Worm (Caenorhabditis elegans): Measurements from ENCODE around the gene ints-2.

The ints-2 gene

ce11 chrV:14175216-14175615, 10.3 kb upstream of the ints-2 start, which contains the start of gene cest-2.2:
Gene cest-2.2 (minus strand): TSS chrV:14175355.
- peak; percentile 55 for TF ChIP-seq elt-2 (tag; optimal IDR thresholded peaks at IDR 0.05)
- no peak for TF ChIP-seq zip-5 (tag; optimal IDR thresholded peaks at IDR 0.05)

- TF ChIP-seq C38D4.7 (GFP tag; optimal IDR thresholded peaks at IDR 0.05), result no peak
- TF ChIP-seq ceh-22 (tag; optimal IDR thresholded peaks at IDR 0.05), result no peak
- TF ChIP-seq hlh-15 (tag; optimal IDR thresholded peaks at IDR 0.05), result no peak
- no peak for TF ChIP-seq elt-2 (tag; optimal IDR thresholded peaks at IDR 0.05)
- no peak for TF ChIP-seq pros-1 (tag; optimal IDR thresholded peaks at IDR 0.05)
- TF ChIP-seq sox-4 (tag; optimal IDR thresholded peaks at IDR 0.05), result no peak
- no peak for TF ChIP-seq ceh-34 (tag; optimal IDR thresholded peaks at IDR 0.05)
- TF ChIP-seq tbx-7 (tag; optimal IDR thresholded peaks at IDR 0.05), result no peak
Observed at ce11 chrV:14176572-14176971, 8.9 kb upstream of the ints-2 start.

- peak; percentile 57 for TF ChIP-seq pros-1 (tag; optimal IDR thresholded peaks at IDR 0.05)
- TF ChIP-seq ref-2 (tag; optimal IDR thresholded peaks at IDR 0.05), result peak; percentile 37
- peak; percentile 45 for TF ChIP-seq nfya-1 (tag; optimal IDR thresholded peaks at IDR 0.05)
- peak; percentile 43 for TF ChIP-seq unc-55 (GFP tag; optimal IDR thresholded peaks at IDR 0.05)
- no peak for TF ChIP-seq unc-3 (GFP tag; conservative IDR thresholded peaks at IDR 0.05)
- TF ChIP-seq unc-3 (tag; optimal IDR thresholded peaks at IDR 0.05), result no peak
Observed at ce11 chrV:14177657-14178129, 7.8 kb upstream of the ints-2 start, which contains the start of gene ceh-74. Gene ceh-74 (plus strand): TSS chrV:14178079.

ce11 chrV:14179947-14180346, 5.5 kb upstream of the ints-2 start, which contains the start of gene ZC376.8:
Gene ZC376.8 (plus strand): TSS chrV:14180247.
- TF ChIP-seq elt-4 (tag; optimal IDR thresholded peaks at IDR 0.05) (no peak), dve-1 (tag; optimal IDR thresholded peaks at IDR 0.05) (no peak), zip-5 (tag; optimal IDR thresholded peaks at IDR 0.05) (no peak), pqm-1 (tag; optimal IDR thresholded peaks at IDR 0.05) (no peak), hlh-30 (tag; optimal IDR thresholded peaks at IDR 0.05; ENCODE audit: insufficient read depth) (no peak), npax-4 (tag; optimal IDR thresholded peaks at IDR 0.05) (no peak), ets-4 (tag; optimal IDR thresholded peaks at IDR 0.05) (no peak), ama-1 (optimal IDR thresholded peaks at IDR 0.05) (no peak), hlh-15 (tag; optimal IDR thresholded peaks at IDR 0.05) (no peak), ceh-22 (tag; optimal IDR thresholded peaks at IDR 0.05) (no peak), ceh-24 (tag; optimal IDR thresholded peaks at IDR 0.05) (no peak), elt-2 (tag; optimal IDR thresholded peaks at IDR 0.05) (no peak), hlh-13 (GFP tag; optimal IDR thresholded peaks at IDR 0.05) (no peak), ceh-9 (tag; optimal IDR thresholded peaks at IDR 0.05) (no peak), che-1 (tag; optimal IDR thresholded peaks at IDR 0.05) (no peak), F13H6.1 (tag; optimal IDR thresholded peaks at IDR 0.05) (no peak), sdc-2 (tag; optimal IDR thresholded peaks at IDR 0.05) (no peak), madf-2 (tag; optimal IDR thresholded peaks at IDR 0.05) (no peak)

ce11 chrV:14182860-14183259, 2.6 kb upstream of the ints-2 start, which contains the start of gene cest-2.3:
Gene cest-2.3 (minus strand): TSS chrV:14182960.
- TF ChIP-seq elt-2 (tag; optimal IDR thresholded peaks at IDR 0.05) (peak; percentile 40), ceh-48 (tag; optimal IDR thresholded peaks at IDR 0.05) (no peak), ceh-22 (tag; optimal IDR thresholded peaks at IDR 0.05) (no peak), ceh-2 (tag; optimal IDR thresholded peaks at IDR 0.05) (no peak)

- TF ChIP-seq ceh-19 (GFP tag; optimal IDR thresholded peaks at IDR 0.05), result no peak
- no peak for TF ChIP-seq pat-9 (tag; optimal IDR thresholded peaks at IDR 0.05)
- TF ChIP-seq hlh-15 (tag; optimal IDR thresholded peaks at IDR 0.05), result no peak
- no peak for TF ChIP-seq syd-9 (tag; optimal IDR thresholded peaks at IDR 0.05)
- no peak for TF ChIP-seq ahr-1 (tag; optimal IDR thresholded peaks at IDR 0.05)
- no peak for TF ChIP-seq nhr-232 (tag; optimal IDR thresholded peaks at IDR 0.05)
- TF ChIP-seq C38D4.7 (GFP tag; optimal IDR thresholded peaks at IDR 0.05), result no peak
- TF ChIP-seq elt-2 (tag; optimal IDR thresholded peaks at IDR 0.05), result no peak
- TF ChIP-seq mec-3 (tag; optimal IDR thresholded peaks at IDR 0.05; ENCODE audit: borderline replicate concordance), result no peak
- TF ChIP-seq ref-2 (tag; optimal IDR thresholded peaks at IDR 0.05), result no peak
- TF ChIP-seq ceh-9 (tag; optimal IDR thresholded peaks at IDR 0.05), result no peak
- no peak for TF ChIP-seq pros-1 (tag; optimal IDR thresholded peaks at IDR 0.05)
- TF ChIP-seq dve-1 (tag; optimal IDR thresholded peaks at IDR 0.05), result no peak
- TF ChIP-seq hlh-13 (GFP tag; optimal IDR thresholded peaks at IDR 0.05), result no peak
- TF ChIP-seq hlh-8 (tag; optimal IDR thresholded peaks at IDR 0.05), result no peak
- no peak for TF ChIP-seq pag-3 (tag; optimal IDR thresholded peaks at IDR 0.05; ENCODE audit: borderline replicate concordance)
- TF ChIP-seq gmeb-2 (tag; optimal IDR thresholded peaks at IDR 0.05), result no peak
- TF ChIP-seq Y22D7AL.16 (tag; optimal IDR thresholded peaks at IDR 0.05), result no peak
- TF ChIP-seq ama-1 (optimal IDR thresholded peaks at IDR 0.05), result no peak
- TF ChIP-seq npax-4 (tag; optimal IDR thresholded peaks at IDR 0.05), result no peak
Observed at ce11 chrV:14187104-14187503, 1.6 kb downstream of the ints-2 start.

Measured in whole organism, late embryonic.